Worm (Caenorhabditis elegans) whole organism, mixed stage, embryonic: Measurements from ENCODE around the gene perm-1.

Experiments used
- bed-3 ChIP-seq: fragments of 200-800 bp; sonication (Bioruptor generic); optimal IDR thresholded peaks from 3 replicates; lab custom pipeline; 2018; ENCODE audit warnings: mild to moderate bottlenecking, missing genetic modification characterization, moderate library complexity, missing compliant biosample characterization
- blmp-1 ChIP-seq: fragments of 150-350 bp; optimal IDR thresholded peaks from 2 replicates; lab custom pipeline; 2014; ENCODE audit warnings: missing biosample characterization, missing genetic modification characterization
- drap-1 ChIP-seq: fragments of 200-800 bp; sonication (Bioruptor generic); optimal IDR thresholded peaks from 3 replicates; lab custom pipeline; 2018; ENCODE audit warnings: mild to moderate bottlenecking, missing genetic modification characterization, missing compliant biosample characterization
- lsy-2 ChIP-seq: fragments of 150-350 bp; optimal IDR thresholded peaks from 2 replicates; lab custom pipeline; 2014; ENCODE audit warnings: missing biosample characterization, missing genetic modification characterization
- pha-4 ChIP-seq: fragments of 150-350 bp; optimal IDR thresholded peaks from 2 replicates; lab custom pipeline; 2018; ENCODE audit warnings: missing biosample characterization, missing genetic modification reagents, missing genetic modification characterization
- snpc-4 ChIP-seq: fragments of 150-350 bp; optimal IDR thresholded peaks from 2 replicates; lab custom pipeline; 2014; ENCODE audit warnings: missing biosample characterization, missing genetic modification characterization
- unc-39 ChIP-seq: fragments of 150-350 bp; optimal IDR thresholded peaks from 2 replicates; lab custom pipeline; 2014; ENCODE audit warnings: missing biosample characterization, missing genetic modification characterization
- unc-62 ChIP-seq: fragments of 150-350 bp; optimal IDR thresholded peaks from 2 replicates; lab custom pipeline; 2014; ENCODE audit warnings: missing biosample characterization, missing genetic modification reagents, missing genetic modification characterization

- no peak for TF ChIP-seq blmp-1 (tag; lab: Kevin White, UChicago)
- no peak for TF ChIP-seq pha-4 (tag; lab: Kevin White, UChicago)
- no peak for TF ChIP-seq bed-3 (GFP tag; lab: Kevin White, UChicago)
- TF ChIP-seq snpc-4 (tag; lab: Kevin White, UChicago) = no peak
- TF ChIP-seq unc-39 (tag; lab: Kevin White, UChicago) = no peak
- TF ChIP-seq unc-62 (GFP tag; lab: Kevin White, UChicago) = no peak
- TF ChIP-seq drap-1 (GFP tag; lab: Kevin White, UChicago) = no peak
- no peak for TF ChIP-seq lsy-2
Measured at ce11 chrII:7877744-7878468, 2.7 kb upstream of the perm-1 start, which contains the start of gene T01H3.2.
